Worm (Caenorhabditis elegans) whole organism, L2 larva: ENCODE measurements around the gene spv-1.

Source experiments
- F13H6.1 ChIP-seq: sonication (generic microtip); optimal IDR thresholded peaks from 2 replicates; lab custom pipeline; 2016; ENCODE audit warnings: missing genetic modification characterization, missing compliant biosample characterization
- aly-2 ChIP-seq: fragments of 150-350 bp; optimal IDR thresholded peaks from 2 replicates; lab custom pipeline; 2014; ENCODE audit warnings: missing biosample characterization, missing genetic modification characterization
- ama-1 ChIP-seq: fragments of 150-350 bp; optimal IDR thresholded peaks from 2 replicates; lab custom pipeline; 2018; ENCODE audit warnings: inconsistent platforms
- ceh-16 ChIP-seq: fragments of 150-350 bp; optimal IDR thresholded peaks from 2 replicates; lab custom pipeline; 2014; ENCODE audit warnings: missing biosample characterization, missing genetic modification characterization
- lsy-2 ChIP-seq, 2 experiments: fragments of 150-350 bp in 1 of 2; sonication (generic microtip) in 1 of 2; optimal IDR thresholded peaks; 2 replicates each; lab custom pipeline; 2014 to 2017; ENCODE audit warnings: missing biosample characterization in 2 of 2, missing genetic modification characterization in 2 of 2
- mab-5 ChIP-seq: fragments of 150-350 bp; optimal IDR thresholded peaks from 2 replicates; lab custom pipeline; 2014; ENCODE audit warnings: missing biosample characterization, missing genetic modification characterization
- nhr-11 ChIP-seq: fragments of 150-350 bp; optimal IDR thresholded peaks from 2 replicates; lab custom pipeline; 2014; ENCODE audit warnings: missing biosample characterization, missing genetic modification characterization
- nhr-237 ChIP-seq: fragments of 150-350 bp; optimal IDR thresholded peaks from 2 replicates; lab custom pipeline; 2014; ENCODE audit warnings: missing biosample characterization, missing genetic modification characterization
- unc-62 ChIP-seq: fragments of 150-350 bp; optimal IDR thresholded peaks from 2 replicates; lab custom pipeline; 2014; ENCODE audit warnings: missing biosample characterization, missing genetic modification reagents, missing genetic modification characterization
- ztf-4 ChIP-seq: fragments of 150-350 bp; optimal IDR thresholded peaks from 2 replicates; lab custom pipeline; 2014; ENCODE audit warnings: missing biosample characterization, missing genetic modification characterization

DNA sequence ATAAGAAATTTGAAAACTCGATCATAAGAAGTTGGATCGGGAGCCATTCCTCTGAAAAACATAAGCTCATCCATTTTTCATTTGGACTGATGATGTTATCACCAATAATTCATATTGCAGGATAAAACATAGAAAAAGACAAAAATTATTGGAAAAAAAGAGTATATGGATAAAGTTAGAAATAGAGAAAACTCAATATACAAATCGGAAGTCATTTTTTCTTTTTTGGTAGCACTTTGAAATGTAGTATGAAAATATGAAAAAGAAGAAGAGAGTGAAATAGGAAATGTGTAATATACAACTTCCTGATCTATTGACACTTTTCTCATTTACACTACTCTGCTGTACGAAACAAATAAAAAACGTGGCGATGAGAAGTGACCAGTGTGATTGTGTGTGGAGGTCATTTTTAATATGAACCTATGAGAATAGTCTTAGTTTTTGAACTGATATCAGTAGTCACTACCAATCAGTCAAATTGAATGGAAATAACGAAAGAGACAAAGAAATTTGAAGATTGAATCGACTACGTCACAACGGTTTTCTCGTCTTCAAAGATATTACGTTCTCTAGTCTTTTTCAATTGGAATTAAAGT lies 18.4 kb upstream of the spv-1 start, which contains the start of gene ZK669.5:
- no peak for TF ChIP-seq nhr-237 (tag; lab: Kevin White, UChicago)
- no peak for TF ChIP-seq aly-2 (tag; lab: Kevin White, UChicago)
- TF ChIP-seq unc-62 (GFP tag; lab: Kevin White, UChicago), result no peak
- TF ChIP-seq F13H6.1 (tag; lab: Kevin White, UChicago), result no peak
- no peak for TF ChIP-seq mab-5 (tag; lab: Kevin White, UChicago)
- no peak for TF ChIP-seq nhr-11 (tag; lab: Kevin White, UChicago)
- no peak for TF ChIP-seq ceh-16 (tag; lab: Kevin White, UChicago)
- no peak for TF ChIP-seq ztf-4 (tag; lab: Kevin White, UChicago)
- no peak for TF ChIP-seq lsy-2 (tag; optimal IDR thresholded peaks at IDR 0.05; lab: Kevin White, UChicago)
- TF ChIP-seq ama-1 (lab: Kevin White, UChicago), result no peak
